Worm (Caenorhabditis elegans) whole organism, L1 larva: Measurements from ENCODE around the gene Y25C1A.14.
"Not testable (repeated sequence)": the region's sequence is repeated elsewhere in the genome, so short reads cannot be mapped to it uniquely, and the experiment has no call there.

Source experiments
- F16B12.6 ChIP-seq: fragments of 150-350 bp; optimal IDR thresholded peaks from 2 replicates; lab custom pipeline; 2014; ENCODE audit warnings: missing biosample characterization, missing genetic modification characterization
- aha-1 ChIP-seq: fragments of 150-350 bp; optimal IDR thresholded peaks from 2 replicates; lab custom pipeline; 2014; ENCODE audit warnings: missing biosample characterization, missing genetic modification characterization
- ama-1 ChIP-seq: fragments of 150-350 bp; optimal IDR thresholded peaks from 2 replicates; lab custom pipeline; 2014
- blmp-1 ChIP-seq: fragments of 150-350 bp; optimal IDR thresholded peaks from 2 replicates; lab custom pipeline; 2014; ENCODE audit warnings: missing biosample characterization, missing genetic modification characterization
- ceh-63 ChIP-seq: fragments of 200-800 bp; sonication (Bioruptor generic); optimal IDR thresholded peaks from 2 replicates; lab custom pipeline; 2018; ENCODE audit warnings: mild to moderate bottlenecking, missing genetic modification characterization, missing compliant biosample characterization
- ceh-82 ChIP-seq, 3 experiments: fragments of 150-350 bp in 1 of 3; sonication (generic microtip) in 2 of 3; optimal IDR thresholded peaks; 2 replicates each; lab custom pipeline; 2014 to 2017; ENCODE audit warnings: missing biosample characterization in 3 of 3, missing genetic modification characterization in 3 of 3
- ceh-88 ChIP-seq: fragments of 200-800 bp; sonication (Bioruptor generic); IDR thresholded peaks from 2 replicates; pipeline ENCODE4 v1.3.6; 2022; ENCODE audit warnings: missing genetic modification characterization, missing compliant biosample characterization
- dsc-1 ChIP-seq: sonication (generic microtip); optimal IDR thresholded peaks from 2 replicates; lab custom pipeline; 2016; ENCODE audit warnings: mild to moderate bottlenecking, missing genetic modification characterization, missing compliant biosample characterization
- egl-27 ChIP-seq, 2 experiments: fragments of 150-350 bp in 1 of 2; sonication (generic microtip); optimal IDR thresholded peaks; 3 replicates each; lab custom pipeline; 2017 to 2018; ENCODE audit warnings: missing biosample characterization in 2 of 2, missing genetic modification characterization in 2 of 2, missing genetic modification reagents in 2 of 2
- elt-3 ChIP-seq, 6 experiments: fragments of 150-350 bp in 1 of 6; sonication (generic microtip); optimal IDR thresholded peaks; 2 replicates each; lab custom pipeline; 2017 to 2018; ENCODE audit warnings: missing biosample characterization in 6 of 6, missing genetic modification characterization in 6 of 6, inconsistent platforms in 1 of 6
- fkh-8 ChIP-seq: sonication (generic microtip); optimal IDR thresholded peaks from 2 replicates; lab custom pipeline; 2016; ENCODE audit warnings: mild to moderate bottlenecking, missing genetic modification characterization, missing compliant biosample characterization
- irx-1 ChIP-seq: sonication (generic microtip); optimal IDR thresholded peaks from 2 replicates; lab custom pipeline; 2016; ENCODE audit warnings: missing genetic modification characterization, missing compliant biosample characterization
- lin-13 ChIP-seq: fragments of 150-350 bp; optimal IDR thresholded peaks from 2 replicates; lab custom pipeline; 2014; ENCODE audit warnings: missing biosample characterization, missing genetic modification reagents, missing genetic modification characterization
- lin-14 ChIP-seq: fragments of 200-800 bp; sonication (Bioruptor generic); optimal IDR thresholded peaks from 2 replicates; lab custom pipeline; 2018; ENCODE audit warnings: mild to moderate bottlenecking, missing genetic modification characterization, moderate library complexity, missing compliant biosample characterization
- lin-35 ChIP-seq, 2 experiments: fragments of 150-350 bp; optimal IDR thresholded peaks; 2 replicates each; lab custom pipeline; 2014; ENCODE audit warnings: missing biosample characterization in 2 of 2, missing genetic modification characterization in 2 of 2, missing genetic modification reagents in 2 of 2
- lir-3 ChIP-seq: sonication (generic microtip); optimal IDR thresholded peaks from 2 replicates; lab custom pipeline; 2016; ENCODE audit warnings: mild to moderate bottlenecking, missing genetic modification characterization, moderate library complexity, missing compliant biosample characterization; ENCODE audit not compliant: poor library complexity
- lsy-2 ChIP-seq, 2 experiments: fragments of 150-350 bp; optimal IDR thresholded peaks; 2 replicates each; lab custom pipeline; 2014; ENCODE audit warnings: missing biosample characterization in 2 of 2, missing genetic modification characterization in 2 of 2
- mdl-1 ChIP-seq, 2 experiments: fragments of 150-350 bp; optimal IDR thresholded peaks; 2 replicates each; lab custom pipeline; 2014 to 2017; ENCODE audit warnings: missing biosample characterization in 2 of 2, missing genetic modification characterization in 2 of 2, inconsistent platforms in 1 of 2
- mef-2 ChIP-seq: fragments of 150-350 bp; optimal IDR thresholded peaks from 2 replicates; lab custom pipeline; 2014; ENCODE audit warnings: missing biosample characterization, missing genetic modification characterization
- nhr-11 ChIP-seq: fragments of 150-350 bp; optimal IDR thresholded peaks from 2 replicates; lab custom pipeline; 2014; ENCODE audit warnings: missing biosample characterization, missing genetic modification characterization
- nhr-12 ChIP-seq: sonication (generic microtip); optimal IDR thresholded peaks from 2 replicates; lab custom pipeline; 2017; ENCODE audit warnings: missing biosample characterization, missing genetic modification characterization
- nhr-20 ChIP-seq: sonication (generic microtip); optimal IDR thresholded peaks from 2 replicates; lab custom pipeline; 2016; ENCODE audit warnings: mild to moderate bottlenecking, missing genetic modification characterization, missing compliant biosample characterization
- nhr-76 ChIP-seq: sonication (generic microtip); optimal IDR thresholded peaks from 2 replicates; lab custom pipeline; 2017; ENCODE audit warnings: missing biosample characterization, missing genetic modification characterization
- pag-3 ChIP-seq: sonication (generic microtip); optimal IDR thresholded peaks from 2 replicates; lab custom pipeline; 2017; ENCODE audit warnings: missing genetic modification characterization, mild to moderate bottlenecking, missing compliant biosample characterization, antibody characterized with exemption, borderline replicate concordance; ENCODE audit not compliant: insufficient read depth
- pax-3 ChIP-seq: fragments of 200-800 bp; sonication (Bioruptor generic); optimal IDR thresholded peaks from 2 replicates; lab custom pipeline; 2018; ENCODE audit warnings: mild to moderate bottlenecking, missing genetic modification characterization, moderate library complexity, missing compliant biosample characterization
- sox-4 ChIP-seq: sonication (generic microtip); optimal IDR thresholded peaks from 2 replicates; lab custom pipeline; 2016; ENCODE audit warnings: missing genetic modification characterization, missing compliant biosample characterization
- swsn-7 ChIP-seq: sonication (generic microtip); optimal IDR thresholded peaks from 2 replicates; lab custom pipeline; 2016; ENCODE audit warnings: missing genetic modification characterization, missing compliant biosample characterization
- tbx-2 ChIP-seq: sonication (generic microtip); optimal IDR thresholded peaks from 2 replicates; lab custom pipeline; 2016; ENCODE audit warnings: missing genetic modification characterization, missing compliant biosample characterization
- tlp-1 ChIP-seq: fragments of 150-350 bp; optimal IDR thresholded peaks from 2 replicates; lab custom pipeline; 2014; ENCODE audit warnings: missing biosample characterization, missing genetic modification characterization
- unc-130 ChIP-seq: fragments of 150-350 bp; optimal IDR thresholded peaks from 2 replicates; lab custom pipeline; 2017; ENCODE audit warnings: missing biosample characterization, missing genetic modification characterization, inconsistent platforms
- unc-30 ChIP-seq: sonication (generic microtip); optimal IDR thresholded peaks from 2 replicates; lab custom pipeline; 2017; ENCODE audit warnings: missing biosample characterization, missing genetic modification characterization
- vab-15 ChIP-seq: sonication (generic microtip); optimal IDR thresholded peaks from 2 replicates; lab custom pipeline; 2017; ENCODE audit warnings: missing genotype, mild to moderate bottlenecking, missing genetic modification characterization, missing compliant biosample characterization
- zip-4 ChIP-seq: fragments of 200-800 bp; sonication (Bioruptor generic); optimal IDR thresholded peaks from 2 replicates; lab custom pipeline; 2018; ENCODE audit warnings: mild to moderate bottlenecking, missing genetic modification characterization, moderate library complexity, missing compliant biosample characterization
- ztf-11 ChIP-seq, 2 experiments: sonication (generic microtip); optimal IDR thresholded peaks; 2 replicates each; lab custom pipeline; 2016 to 2017; ENCODE audit warnings: missing genetic modification characterization in 2 of 2, missing biosample characterization in 1 of 2, missing compliant biosample characterization in 1 of 2
- ztf-4 ChIP-seq: fragments of 150-350 bp; optimal IDR thresholded peaks from 2 replicates; lab custom pipeline; 2014; ENCODE audit warnings: missing biosample characterization, missing genetic modification characterization

The Y25C1A.14 gene

ce11 chrII:3096857-3097256 lies at the start of gene Y25C1A.14:
Gene Y25C1A.14 (minus strand): TSS chrII:3096957.
- TF ChIP-seq mef-2 (tag; lab: Kevin White, UChicago) (no peak), tbx-2 (tag; lab: Kevin White, UChicago) (no peak), swsn-7 (tag; lab: Kevin White, UChicago) (no peak), pax-3 (no peak), elt-3 (tag; optimal IDR thresholded peaks at IDR 0.05; lab: Kevin White, UChicago) (no peak), F16B12.6 (tag; lab: Kevin White, UChicago) (no peak), sox-4 (tag; lab: Kevin White, UChicago) (no peak), dsc-1 (no peak), ztf-4 (tag; lab: Kevin White, UChicago) (no peak), ceh-82 (tag; optimal IDR thresholded peaks at IDR 0.05; lab: Kevin White, UChicago) (no peak), lin-14 (GFP tag; lab: Kevin White, UChicago) (no peak), tlp-1 (tag; lab: Kevin White, UChicago) (no peak), egl-27 (tag; optimal IDR thresholded peaks at IDR 0.05; lab: Kevin White, UChicago) (no peak), nhr-12 (tag; lab: Kevin White, UChicago) (no peak), unc-30 (tag; lab: Kevin White, UChicago) (no peak)

- TF ChIP-seq ceh-88 (GFP tag; lab: Robert Waterston, UW): no peak
- no peak for TF ChIP-seq egl-27 (tag; optimal IDR thresholded peaks at IDR 0.05; lab: Kevin White, UChicago)
- TF ChIP-seq nhr-76: no peak
- TF ChIP-seq ama-1 (lab: Kevin White, UChicago): no peak
- TF ChIP-seq mdl-1 (tag; optimal IDR thresholded peaks at IDR 0.05; lab: Kevin White, UChicago): no peak
- no peak for TF ChIP-seq lin-35 (GFP tag; optimal IDR thresholded peaks at IDR 0.05; lab: Kevin White, UChicago)
- no peak for TF ChIP-seq blmp-1 (tag; lab: Kevin White, UChicago)
- TF ChIP-seq fkh-8 (tag; lab: Kevin White, UChicago): no peak
- TF ChIP-seq elt-3 (tag; optimal IDR thresholded peaks at IDR 0.05; lab: Kevin White, UChicago): no peak
- TF ChIP-seq irx-1: no peak
- TF ChIP-seq ceh-63 (GFP tag; lab: Kevin White, UChicago): no peak
- TF ChIP-seq unc-30 (tag; lab: Kevin White, UChicago): no peak
- TF ChIP-seq lsy-2 (tag; optimal IDR thresholded peaks at IDR 0.05; lab: Kevin White, UChicago): no peak
- TF ChIP-seq ztf-11 (tag; optimal IDR thresholded peaks at IDR 0.05; lab: Kevin White, UChicago): no peak
- TF ChIP-seq aha-1: no peak
- TF ChIP-seq lir-3: no peak
- no peak for TF ChIP-seq vab-15
- no peak for TF ChIP-seq nhr-20 (tag; lab: Kevin White, UChicago)
- TF ChIP-seq ztf-4 (tag; lab: Kevin White, UChicago): no peak
- TF ChIP-seq lin-13: no peak
- TF ChIP-seq, all 84 proteins: peak for 0
These were observed 49.1 kb upstream of the Y25C1A.14 start, which contains the start of gene T10D4.15 for ce11 chrII:3145842-3146241. Gene T10D4.15 (plus strand): TSS chrII:3146142.

ce11 chrII:3144552-3144951 lies 47.8 kb upstream of the Y25C1A.14 start, which contains the start of gene sri-43:
Gene sri-43 (minus strand): TSS chrII:3144652.
- TF ChIP-seq vab-15; nhr-11 (tag; lab: Kevin White, UChicago); sox-4 (tag; lab: Kevin White, UChicago): not testable (repeated sequence)

ce11 chrII:3142855-3143254 lies 46.1 kb upstream of the Y25C1A.14 start, which contains the start of gene sri-42:
Gene sri-42 (minus strand): TSS chrII:3142955.
- not testable (repeated sequence) for TF ChIP-seq pag-3 (tag; lab: Kevin White, UChicago); unc-130 (tag; lab: Kevin White, UChicago); zip-4 (GFP tag; lab: Kevin White, UChicago)
